Worm (Caenorhabditis elegans) whole organism, L4 larva: ENCODE data around the gene nspf-2.

Experiments
- F44E2.7 ChIP-seq: fragments of 200-800 bp; sonication (Bioruptor generic); IDR thresholded peaks from 2 replicates; pipeline ENCODE4 v2.1.2; 2022; ENCODE audit warnings: missing genetic modification characterization, missing compliant biosample characterization
- F49E8.2 ChIP-seq: sonication (generic microtip); optimal IDR thresholded peaks from 2 replicates; lab custom pipeline; 2016; ENCODE audit warnings: missing compliant biosample characterization, mild to moderate bottlenecking, missing genetic modification characterization, borderline replicate concordance
- R02D3.7 ChIP-seq: fragments of 150-350 bp; sonication (generic microtip); optimal IDR thresholded peaks from 3 replicates; lab custom pipeline; 2014; ENCODE audit warnings: missing biosample characterization, missing genetic modification characterization
- T20F7.1 ChIP-seq: fragments of 200-800 bp; sonication (Bioruptor generic); optimal IDR thresholded peaks from 2 replicates; lab custom pipeline; 2018; ENCODE audit warnings: mild to moderate bottlenecking, missing genetic modification characterization, missing compliant biosample characterization
- T26A8.4 ChIP-seq: fragments of 200-800 bp; sonication (Bioruptor generic); IDR thresholded peaks from 2 replicates; pipeline ENCODE4 v1.3.6; 2022; ENCODE audit warnings: missing genetic modification characterization, missing compliant biosample characterization
- Y105C5A.15 ChIP-seq: fragments of 200-800 bp; sonication (Bioruptor generic); IDR thresholded peaks from 2 replicates; pipeline ENCODE4 v1.3.6; 2022; ENCODE audit warnings: missing genetic modification characterization, missing compliant biosample characterization
- Y48G9A.11 ChIP-seq: fragments of 200-800 bp; sonication (Bioruptor generic); IDR thresholded peaks from 2 replicates; pipeline ENCODE4 v1.3.6; 2022; ENCODE audit warnings: missing genetic modification reagents, missing genetic modification characterization, missing compliant biosample characterization
- Y75B8A.6 ChIP-seq: fragments of 200-800 bp; sonication (Bioruptor generic); IDR thresholded peaks from 2 replicates; pipeline ENCODE4 v1.3.6; 2022; ENCODE audit warnings: missing genetic modification reagents, missing genetic modification characterization, missing compliant biosample characterization
- ZK546.5 ChIP-seq, 2 experiments: sonication (generic microtip); optimal IDR thresholded peaks; 2 replicates each; lab custom pipeline; 2017; ENCODE audit warnings: missing biosample characterization in 2 of 2, missing genetic modification characterization in 2 of 2
- aha-1 ChIP-seq: fragments of 150-350 bp; peaks from one replicate; lab custom pipeline; 2014; ENCODE audit warnings: missing biosample characterization, missing genetic modification characterization
- ama-1 ChIP-seq: fragments of 150-350 bp; optimal IDR thresholded peaks from 2 replicates; lab custom pipeline; 2014; ENCODE audit warnings: inconsistent platforms, mixed read lengths
- ceh-28 ChIP-seq: fragments of 150-350 bp; optimal IDR thresholded peaks from 2 replicates; lab custom pipeline; 2014; ENCODE audit warnings: missing biosample characterization, missing genetic modification reagents, missing genetic modification characterization
- ceh-32 ChIP-seq: sonication (generic microtip); optimal IDR thresholded peaks from 2 replicates; lab custom pipeline; 2016; ENCODE audit warnings: mild to moderate bottlenecking, missing genetic modification characterization, missing compliant biosample characterization; ENCODE audit not compliant: poor library complexity
- ceh-44 ChIP-seq: fragments of 200-800 bp; sonication (Bioruptor generic); IDR thresholded peaks from 2 replicates; pipeline ENCODE4 v1.3.6; 2022; ENCODE audit warnings: missing genetic modification reagents, missing genetic modification characterization, missing compliant biosample characterization
- ceh-62 ChIP-seq: sonication (generic microtip); optimal IDR thresholded peaks from 2 replicates; lab custom pipeline; 2017; ENCODE audit warnings: missing biosample characterization, missing genetic modification characterization
- ceh-82 ChIP-seq: sonication (generic microtip); optimal IDR thresholded peaks from 2 replicates; lab custom pipeline; 2017; ENCODE audit warnings: missing biosample characterization, missing genetic modification characterization
- cey-2 ChIP-seq: sonication (generic microtip); optimal IDR thresholded peaks from 3 replicates; lab custom pipeline; 2017; ENCODE audit warnings: missing genetic modification characterization, mild to moderate bottlenecking, missing compliant biosample characterization, antibody characterized with exemption, borderline replicate concordance; ENCODE audit not compliant: insufficient read depth
- ctbp-1 ChIP-seq: fragments of 200-800 bp; sonication (Bioruptor generic); IDR thresholded peaks from 2 replicates; pipeline ENCODE4 v1.3.6; 2022; ENCODE audit warnings: missing genetic modification reagents, missing genetic modification characterization, missing compliant biosample characterization
- daf-16 ChIP-seq, 3 experiments: sonication (generic microtip); optimal IDR thresholded peaks; 2 replicates each; lab custom pipeline; 2016 to 2017; ENCODE audit warnings: missing genetic modification characterization in 3 of 3, missing genetic modification reagents in 3 of 3, mild to moderate bottlenecking in 2 of 3, missing compliant biosample characterization in 2 of 3, missing biosample characterization in 1 of 3, moderate library complexity in 1 of 3
- daf-19 ChIP-seq: fragments of 200-800 bp; sonication (Bioruptor generic); conservative IDR thresholded peaks from 2 replicates; pipeline ENCODE4 v1.3.6; 2022; ENCODE audit warnings: missing genetic modification characterization, missing compliant biosample characterization
- daf-8 ChIP-seq: fragments of 200-800 bp; sonication (Bioruptor generic); IDR thresholded peaks from 2 replicates; pipeline ENCODE4 v1.3.6; 2022; ENCODE audit warnings: missing genetic modification characterization, missing compliant biosample characterization
- dmd-9 ChIP-seq: fragments of 200-800 bp; sonication (Bioruptor generic); IDR thresholded peaks from 2 replicates; pipeline ENCODE4 v1.3.6; 2022; ENCODE audit warnings: missing genetic modification reagents, missing genetic modification characterization, missing compliant biosample characterization
- egl-27 ChIP-seq: sonication (generic microtip); optimal IDR thresholded peaks from 3 replicates; lab custom pipeline; 2017; ENCODE audit warnings: missing biosample characterization, missing genetic modification reagents, missing genetic modification characterization
- egl-43 ChIP-seq: fragments of 200-800 bp; sonication (Bioruptor generic); IDR thresholded peaks from 2 replicates; pipeline ENCODE4 v1.3.6; 2022; ENCODE audit warnings: missing genetic modification reagents, missing genetic modification characterization, missing compliant biosample characterization
- hlh-11 ChIP-seq: fragments of 200-800 bp; sonication (Bioruptor generic); optimal IDR thresholded peaks from 2 replicates; lab custom pipeline; 2018; ENCODE audit warnings: mild to moderate bottlenecking, missing genetic modification characterization, missing compliant biosample characterization
- jun-1 ChIP-seq: fragments of 150-350 bp; optimal IDR thresholded peaks from 2 replicates; lab custom pipeline; 2014; ENCODE audit warnings: missing biosample characterization, missing genetic modification reagents, missing genetic modification characterization
- lim-7 ChIP-seq: fragments of 200-800 bp; sonication (Bioruptor generic); IDR thresholded peaks from 2 replicates; pipeline ENCODE4 v1.3.6; 2022; ENCODE audit warnings: missing genetic modification characterization, missing compliant biosample characterization
- lin-15B ChIP-seq: fragments of 150-350 bp; sonication (generic microtip); optimal IDR thresholded peaks from 3 replicates; lab custom pipeline; 2014; ENCODE audit warnings: missing biosample characterization, missing genetic modification characterization
- madf-5 ChIP-seq, 2 experiments: fragments of 200-800 bp; sonication (Bioruptor generic); IDR thresholded peaks; 2 replicates each; pipeline ENCODE4 v1.3.6; 2022; ENCODE audit warnings: missing compliant biosample characterization in 2 of 2, missing genetic modification characterization in 2 of 2
- madf-9 ChIP-seq: fragments of 200-800 bp; sonication (Bioruptor generic); conservative IDR thresholded peaks from 2 replicates; pipeline ENCODE4 v1.3.6; 2022; ENCODE audit warnings: missing genetic modification reagents, missing genetic modification characterization, missing compliant biosample characterization
- mep-1 ChIP-seq: fragments of 150-350 bp; sonication (generic microtip); optimal IDR thresholded peaks from 3 replicates; lab custom pipeline; 2014; ENCODE audit warnings: missing biosample characterization, missing genetic modification characterization
- mes-2 ChIP-seq: sonication (generic microtip); optimal IDR thresholded peaks from 2 replicates; lab custom pipeline; 2016; ENCODE audit warnings: missing genotype, mild to moderate bottlenecking, missing genetic modification characterization, missing compliant biosample characterization; ENCODE audit not compliant: poor library complexity, severe bottlenecking
- mxl-2 ChIP-seq: fragments of 200-800 bp; sonication (Bioruptor generic); conservative IDR thresholded peaks from 2 replicates; pipeline ENCODE4 v1.3.6; 2022; ENCODE audit warnings: missing genetic modification reagents, missing genetic modification characterization, missing compliant biosample characterization
- nhr-111 ChIP-seq: fragments of 200-800 bp; sonication (Bioruptor generic); optimal IDR thresholded peaks from 2 replicates; lab custom pipeline; 2018; ENCODE audit warnings: mild to moderate bottlenecking, missing genetic modification characterization, missing compliant biosample characterization
- nhr-237 ChIP-seq: sonication (generic microtip); optimal IDR thresholded peaks from 2 replicates; lab custom pipeline; 2017; ENCODE audit warnings: missing biosample characterization, missing genetic modification characterization
- nhr-28 ChIP-seq: fragments of 150-350 bp; optimal IDR thresholded peaks from 2 replicates; lab custom pipeline; 2014; ENCODE audit warnings: missing biosample characterization, missing genetic modification characterization
- nhr-41 ChIP-seq: fragments of 200-800 bp; sonication (Bioruptor generic); IDR thresholded peaks from 2 replicates; pipeline ENCODE4 v1.3.6; 2022; ENCODE audit warnings: missing genetic modification reagents, missing genetic modification characterization, missing compliant biosample characterization
- nhr-42 ChIP-seq: fragments of 200-800 bp; sonication (Bioruptor generic); IDR thresholded peaks from 2 replicates; pipeline ENCODE4 v1.3.6; 2022; ENCODE audit warnings: missing genetic modification characterization, missing compliant biosample characterization
- nhr-76 ChIP-seq: fragments of 150-350 bp; optimal IDR thresholded peaks from 2 replicates; lab custom pipeline; 2014; ENCODE audit warnings: missing biosample characterization, missing genetic modification characterization
- pqm-1 ChIP-seq: sonication (generic microtip); optimal IDR thresholded peaks from 2 replicates; lab custom pipeline; 2017; ENCODE audit warnings: missing biosample characterization, missing genetic modification characterization
- sdz-12 ChIP-seq: fragments of 200-800 bp; sonication (Bioruptor generic); optimal IDR thresholded peaks from 2 replicates; lab custom pipeline; 2018; ENCODE audit warnings: mild to moderate bottlenecking, missing genetic modification characterization, missing compliant biosample characterization
- snpc-1.2 ChIP-seq: fragments of 200-800 bp; sonication (Bioruptor generic); IDR thresholded peaks from 2 replicates; pipeline ENCODE4 v1.3.6; 2022; ENCODE audit warnings: missing genetic modification reagents, missing genetic modification characterization, missing compliant biosample characterization
- snpc-4 ChIP-seq: fragments of 150-350 bp; optimal IDR thresholded peaks from 2 replicates; lab custom pipeline; 2014; ENCODE audit warnings: missing biosample characterization, missing genetic modification characterization
- spr-3 ChIP-seq: fragments of 200-800 bp; sonication (Bioruptor generic); optimal IDR thresholded peaks from 2 replicates; lab custom pipeline; 2018; ENCODE audit warnings: mild to moderate bottlenecking, missing genetic modification characterization, missing compliant biosample characterization
- unc-130 ChIP-seq: sonication (generic microtip); optimal IDR thresholded peaks from 2 replicates; lab custom pipeline; 2016; ENCODE audit warnings: missing genetic modification reagents, missing genetic modification characterization, missing compliant biosample characterization
- unc-39 ChIP-seq: sonication (generic microtip); optimal IDR thresholded peaks from 2 replicates; lab custom pipeline; 2017; ENCODE audit warnings: missing biosample characterization, missing genetic modification characterization
- vab-7 ChIP-seq: fragments of 200-800 bp; sonication (Bioruptor generic); IDR thresholded peaks from 2 replicates; pipeline ENCODE4 v1.3.6; 2022; ENCODE audit warnings: missing genetic modification reagents, missing genetic modification characterization, missing compliant biosample characterization
- zfp-2 ChIP-seq: sonication (generic microtip); optimal IDR thresholded peaks from 2 replicates; lab custom pipeline; 2016; ENCODE audit warnings: mild to moderate bottlenecking, missing genetic modification characterization, missing compliant biosample characterization
- zfp-3 ChIP-seq: fragments of 200-800 bp; sonication (Bioruptor generic); conservative IDR thresholded peaks from 2 replicates; pipeline ENCODE4 v1.3.6; 2022; ENCODE audit warnings: missing genetic modification reagents, missing genetic modification characterization, missing compliant biosample characterization
- zip-11 ChIP-seq: fragments of 200-800 bp; sonication (Bioruptor generic); IDR thresholded peaks from 2 replicates; pipeline ENCODE4 v1.3.6; 2022; ENCODE audit warnings: missing genetic modification characterization, missing compliant biosample characterization
- ztf-11 ChIP-seq: fragments of 150-350 bp; optimal IDR thresholded peaks from 2 replicates; lab custom pipeline; 2014; ENCODE audit warnings: missing biosample characterization, missing genetic modification characterization
- ztf-7 ChIP-seq: fragments of 150-350 bp; optimal IDR thresholded peaks from 2 replicates; lab custom pipeline; 2014; ENCODE audit warnings: missing biosample characterization, missing genetic modification characterization

Gene nspf-2

DNA sequence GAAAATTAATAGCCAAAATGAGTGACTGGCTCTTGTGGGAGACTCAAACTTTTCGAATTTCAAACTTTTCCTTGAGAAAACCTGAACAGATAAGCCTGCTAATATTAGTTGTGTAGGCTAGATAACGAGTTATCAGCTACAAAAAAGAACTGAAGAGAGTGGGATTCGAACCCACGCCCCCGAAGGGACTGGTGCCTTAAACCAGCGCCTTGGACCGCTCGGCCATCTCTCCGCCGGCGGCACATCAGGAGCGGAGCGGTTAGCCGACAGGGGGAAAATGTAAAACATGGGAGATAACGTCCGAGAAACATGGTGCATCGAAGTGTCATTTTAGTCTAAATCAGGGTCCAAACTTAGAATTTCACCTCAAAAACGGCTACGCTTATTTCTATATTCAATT, 46.9 kb downstream of the nspf-2 start:
- no peak for TF ChIP-seq ztf-11 (tag; lab: Kevin White, UChicago)
- no peak for TF ChIP-seq zfp-3 (GFP tag; lab: Robert Waterston, UW)
- TF ChIP-seq ceh-82: no peak
- 0 out of 2 replicates have a peak, but pooled peaks have one; percentile 31 for TF ChIP-seq nhr-41
- no peak for TF ChIP-seq nhr-28
- TF ChIP-seq ama-1 (lab: Kevin White, UChicago): no peak
- TF ChIP-seq mes-2: peak; percentile 43
- TF ChIP-seq T20F7.1: no peak
- TF ChIP-seq snpc-1.2: peak; percentile 65
- TF ChIP-seq jun-1 (tag; lab: Kevin White, UChicago): no peak
- peak; percentile 45; the same call in 1 of the 2 replicates for TF ChIP-seq vab-7 (GFP tag; lab: Robert Waterston, UW)
- no peak for TF ChIP-seq Y75B8A.6 (GFP tag; lab: Robert Waterston, UW)
- no peak for TF ChIP-seq R02D3.7
- no peak for TF ChIP-seq madf-9 (GFP tag; lab: Robert Waterston, UW)
- TF ChIP-seq ceh-44 (GFP tag; lab: Robert Waterston, UW): no peak
- no peak for TF ChIP-seq unc-130 (GFP tag; lab: Kevin White, UChicago)
- TF ChIP-seq Y105C5A.15 (GFP tag; lab: Robert Waterston, UW): 0 out of 2 replicates have a peak, but pooled peaks have one; percentile 61
- no peak for TF ChIP-seq mxl-2 (GFP tag; lab: Robert Waterston, UW)
- TF ChIP-seq cey-2 (tag; lab: Kevin White, UChicago): no peak
- no peak for TF ChIP-seq ctbp-1 (GFP tag; lab: Robert Waterston, UW)
- no peak for TF ChIP-seq sdz-12
- TF ChIP-seq hlh-11 (tag; lab: Kevin White, UChicago): no peak
- TF ChIP-seq ceh-62 (tag; lab: Kevin White, UChicago): no peak
- TF ChIP-seq ceh-32 (tag; lab: Kevin White, UChicago): no peak
- TF ChIP-seq snpc-4 (tag; lab: Kevin White, UChicago): no peak
- TF ChIP-seq F49E8.2: no peak
- TF ChIP-seq madf-5 (GFP tag; IDR thresholded peaks at IDR 0.05; lab: Robert Waterston, UW): no peak
- TF ChIP-seq egl-43: peak; percentile 82
- no peak for TF ChIP-seq mep-1 (tag; lab: Kevin White, UChicago)
- TF ChIP-seq zfp-2 (tag; lab: Kevin White, UChicago): no peak
- TF ChIP-seq lin-15B (tag; lab: Kevin White, UChicago): no peak
- TF ChIP-seq dmd-9 (GFP tag; lab: Robert Waterston, UW): peak; percentile 44; the same call in 1 of the 2 replicates
- no peak for TF ChIP-seq unc-39 (tag; lab: Kevin White, UChicago)
- TF ChIP-seq lim-7 (GFP tag; lab: Robert Waterston, UW): peak; percentile 67; the same call in 1 of the 2 replicates
- no peak for TF ChIP-seq T26A8.4 (GFP tag; lab: Robert Waterston, UW)
- no peak for TF ChIP-seq nhr-237 (tag; lab: Kevin White, UChicago)
- no peak for TF ChIP-seq pqm-1
- no peak for TF ChIP-seq daf-16 (GFP tag; optimal IDR thresholded peaks at IDR 0.05; lab: Kevin White, UChicago)
- peak; percentile 13 for TF ChIP-seq daf-16 (tag; optimal IDR thresholded peaks at IDR 0.05; lab: Kevin White, UChicago)
- no peak for TF ChIP-seq zip-11 (GFP tag; lab: Robert Waterston, UW)
- no peak for TF ChIP-seq spr-3 (GFP tag; lab: Kevin White, UChicago)
- TF ChIP-seq aha-1 (tag; lab: Kevin White, UChicago): peak; percentile 80
- TF ChIP-seq ZK546.5 (tag; optimal IDR thresholded peaks at IDR 0.05; lab: Kevin White, UChicago): no peak
- no peak for TF ChIP-seq nhr-76 (tag; lab: Kevin White, UChicago)
- TF ChIP-seq nhr-42: no peak
- 0 out of 2 replicates have a peak, but pooled peaks have one; percentile 71 for TF ChIP-seq F44E2.7 (GFP tag; lab: Robert Waterston, UW)
- no peak for TF ChIP-seq ztf-7 (tag; lab: Kevin White, UChicago)
- TF ChIP-seq nhr-111 (GFP tag; lab: Kevin White, UChicago): no peak
- no peak for TF ChIP-seq daf-19 (GFP tag; lab: Robert Waterston, UW)
- TF ChIP-seq Y48G9A.11 (GFP tag; lab: Robert Waterston, UW): peak; percentile 66
- no peak for TF ChIP-seq ceh-28 (tag; lab: Kevin White, UChicago)
- no peak for TF ChIP-seq daf-8 (GFP tag; lab: Robert Waterston, UW)
- no peak for TF ChIP-seq egl-27 (tag; lab: Kevin White, UChicago)
